Fruit fly (Drosophila melanogaster): ENCODE data around the gene CG7990.

DNA sequence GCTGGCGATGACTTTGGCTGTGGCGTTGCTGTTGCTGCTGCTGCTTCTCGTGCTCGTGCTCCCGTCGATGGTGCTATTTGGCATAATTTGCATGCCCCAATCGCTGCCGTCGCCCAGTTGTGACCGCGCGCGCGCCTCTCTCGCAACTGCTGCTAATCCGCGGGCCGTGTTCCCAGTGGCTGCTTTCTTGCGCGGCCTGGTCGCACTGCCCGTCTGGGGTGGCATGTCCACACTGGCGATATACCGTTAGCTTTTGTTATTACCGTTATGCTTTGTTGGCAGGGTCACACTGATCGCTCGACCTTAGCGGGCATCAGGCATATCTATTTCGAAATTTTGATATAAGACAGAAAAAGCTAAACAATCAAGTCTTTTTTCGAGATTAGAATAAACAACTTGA, at the start of gene CG7990:
- TF ChIP-seq Clk (GFP tag; optimal IDR thresholded peaks at IDR 0.05) (no peak), CG5204 (GFP tag; optimal IDR thresholded peaks at IDR 0.05) (no peak), pad (GFP tag; optimal IDR thresholded peaks at IDR 0.05) (no peak)
